Worm (Caenorhabditis elegans) whole organism, L4 larva: Measurements from ENCODE around the gene W08E12.5.

Experiments
- aly-2 ChIP-seq: sonication (generic microtip); optimal IDR thresholded peaks from 2 replicates; lab custom pipeline; 2018; ENCODE audit warnings: missing biosample characterization, missing genetic modification characterization
- dmd-9 ChIP-seq: fragments of 200-800 bp; sonication (Bioruptor generic); IDR thresholded peaks from 2 replicates; pipeline ENCODE4 v1.3.6; 2022; ENCODE audit warnings: missing genetic modification reagents, missing genetic modification characterization, missing compliant biosample characterization
- lin-39 ChIP-seq: fragments of 150-350 bp; optimal IDR thresholded peaks from 2 replicates; lab custom pipeline; 2014; ENCODE audit warnings: missing biosample characterization, missing genetic modification reagents, missing genetic modification characterization
- mdl-1 ChIP-seq, 2 experiments: fragments of 150-350 bp in 1 of 2; sonication (generic microtip) in 1 of 2; optimal IDR thresholded peaks; 2 replicates each; lab custom pipeline; 2014 to 2017; ENCODE audit warnings: missing biosample characterization in 2 of 2, missing genetic modification characterization in 2 of 2
- mes-2 ChIP-seq: sonication (generic microtip); optimal IDR thresholded peaks from 2 replicates; lab custom pipeline; 2016; ENCODE audit warnings: missing genotype, mild to moderate bottlenecking, missing genetic modification characterization, missing compliant biosample characterization; ENCODE audit not compliant: poor library complexity, severe bottlenecking

ce11 chrIV:3345484-3345883 lies 44.9 kb downstream of the W08E12.5 start:
- TF ChIP-seq mdl-1 (tag; optimal IDR thresholded peaks at IDR 0.05; lab: Kevin White, UChicago) (no peak), mes-2 (tag; lab: Kevin White, UChicago) (no peak), dmd-9 (no peak), lin-39 (no peak), aly-2 (tag; lab: Kevin White, UChicago) (no peak)
